Fruit fly (Drosophila melanogaster): Measurements from ENCODE around the gene REPTOR-BP.

REPTOR-BP gene

DNA sequence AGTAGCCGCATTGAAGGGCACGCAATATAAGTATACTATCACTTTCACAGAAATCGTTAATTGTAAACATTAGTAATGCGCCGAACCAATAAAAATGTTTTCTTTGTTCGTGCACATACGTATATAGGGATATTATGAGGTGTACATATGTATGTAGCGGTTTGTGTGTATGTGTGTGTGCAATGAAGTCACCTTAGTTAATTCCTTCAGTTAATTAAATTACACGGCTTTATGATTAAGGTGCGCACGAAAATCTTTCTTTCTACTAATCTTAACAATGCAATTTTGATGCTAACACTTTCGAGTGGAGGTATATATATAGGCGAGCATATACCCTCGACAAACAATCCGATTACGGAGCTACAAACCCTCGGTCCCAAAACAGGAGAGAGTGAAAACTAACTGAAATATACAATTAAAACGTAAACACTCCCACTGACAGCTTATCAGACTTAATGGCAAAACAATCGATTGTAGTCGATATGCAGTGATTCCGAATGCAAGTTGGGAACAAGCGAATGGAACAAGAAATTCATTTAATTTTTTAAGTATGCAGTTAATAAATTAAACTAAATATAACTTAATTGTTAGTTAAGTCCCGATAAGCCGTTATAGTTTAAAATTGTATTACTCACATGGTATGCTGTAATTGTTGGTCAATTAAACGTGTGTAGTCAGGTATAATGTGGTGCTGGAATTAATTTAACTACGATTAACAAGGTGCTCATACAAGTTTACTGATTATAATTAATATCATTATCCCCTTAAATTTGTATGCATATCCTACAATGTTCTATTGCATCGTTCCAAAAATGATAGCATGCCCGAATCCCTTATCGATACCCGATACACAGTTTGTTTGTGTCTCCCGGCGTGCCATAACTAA, 43.2 kb upstream of the REPTOR-BP start, which contains the start of the genes Npc1a and Prosalpha6 (continued):
- TF ChIP-seq Ets97D (GFP tag; optimal IDR thresholded peaks at IDR 0.05): peak; percentile 68
- TF ChIP-seq Antp (GFP tag; optimal IDR thresholded peaks at IDR 0.05): no peak
- no peak for TF ChIP-seq wek (GFP tag; optimal IDR thresholded peaks at IDR 0.05)
- no peak for TF ChIP-seq da (GFP tag; optimal IDR thresholded peaks at IDR 0.05)
- no peak for TF ChIP-seq p53 (GFP tag; optimal IDR thresholded peaks at IDR 0.05)
- TF ChIP-seq chm (GFP tag; IDR thresholded peaks at IDR 0.05): 0 out of 2 replicates have a peak, but pooled peaks have one; percentile 10
- no peak for TF ChIP-seq Kr (GFP tag; optimal IDR thresholded peaks at IDR 0.05)
- no peak for TF ChIP-seq dysf (GFP tag; IDR thresholded peaks at IDR 0.05)
- no peak for TF ChIP-seq Dek (tag; optimal IDR thresholded peaks at IDR 0.05)
- no peak for TF ChIP-seq CG17328 (GFP tag; IDR thresholded peaks at IDR 0.05)
- TF ChIP-seq CG8089 (GFP tag; optimal IDR thresholded peaks at IDR 0.05): no peak
- TF ChIP-seq CG12744 (GFP tag; optimal IDR thresholded peaks at IDR 0.05): no peak
- TF ChIP-seq cas (GFP tag; IDR thresholded peaks at IDR 0.05): no peak
- peak; percentile 14 for TF ChIP-seq grn (GFP tag; optimal IDR thresholded peaks at IDR 0.05)
- no peak for TF ChIP-seq oc (tag; optimal IDR thresholded peaks at IDR 0.05)
- no peak for TF ChIP-seq CG2678 (tag; optimal IDR thresholded peaks at IDR 0.05)
- TF ChIP-seq cad (GFP tag; optimal IDR thresholded peaks at IDR 0.05): no peak

dm6 chr2L:10221387-10221705, 42.6 kb upstream of the REPTOR-BP start:
- TF ChIP-seq CG11723 (GFP tag; optimal IDR thresholded peaks at IDR 0.05): peak; percentile 55
- TF ChIP-seq CG7271 (tag; optimal IDR thresholded peaks at IDR 0.05): no peak
- TF ChIP-seq CG18764 (GFP tag; optimal IDR thresholded peaks at IDR 0.05): no peak
- no peak for TF ChIP-seq CG4820 (GFP tag; optimal IDR thresholded peaks at IDR 0.05)
- peak; percentile 71 for TF ChIP-seq MBD-R2 (GFP tag; IDR thresholded peaks at IDR 0.05)
- TF ChIP-seq MESR4 (GFP tag; optimal IDR thresholded peaks at IDR 0.05): peak; percentile 58
- TF ChIP-seq CG17328 (GFP tag; IDR thresholded peaks at IDR 0.05): no peak
- TF ChIP-seq lov (optimal IDR thresholded peaks at IDR 0.05): no peak
- TF ChIP-seq lov (GFP tag; IDR thresholded peaks at IDR 0.05): no peak
- TF ChIP-seq Hsf (GFP tag; optimal IDR thresholded peaks at IDR 0.05): no peak
- TF ChIP-seq Fer2 (tag; optimal IDR thresholded peaks at IDR 0.05): no peak
- TF ChIP-seq Taf1 (GFP tag; IDR thresholded peaks at IDR 0.05): no peak
- TF ChIP-seq E2f1 (GFP tag; IDR thresholded peaks at IDR 0.05): no peak
- no peak for TF ChIP-seq CrebB (tag; optimal IDR thresholded peaks at IDR 0.05)
- no peak for TF ChIP-seq jigr1 (GFP tag; IDR thresholded peaks at IDR 0.05)
- no peak for TF ChIP-seq seq (GFP tag; IDR thresholded peaks at IDR 0.05)
- TF ChIP-seq CG13123 (GFP tag; optimal IDR thresholded peaks at IDR 0.05): no peak
- peak; percentile 25; the same call in 1 of the 2 replicates for TF ChIP-seq E2f2 (GFP tag; IDR thresholded peaks at IDR 0.05)
- TF ChIP-seq CG34224 (GFP tag; IDR thresholded peaks at IDR 0.05; ENCODE audit: partially characterized antibody): peak; percentile 43; the same call in 2 of the 3 replicates
- TF ChIP-seq CG6765 (GFP tag; optimal IDR thresholded peaks at IDR 0.05): no peak
- no peak for TF ChIP-seq CG8478 (optimal IDR thresholded peaks at IDR 0.05)
- TF ChIP-seq Myb (GFP tag; optimal IDR thresholded peaks at IDR 0.05): no peak
- peak; percentile 6; the same call in 2 of the 3 replicates for TF ChIP-seq hb (GFP tag; IDR thresholded peaks at IDR 0.05; ENCODE audit: partially characterized antibody)
- 0 out of 4 replicates have a peak, but pooled peaks have one; percentile 36 for TF ChIP-seq chinmo (GFP tag; IDR thresholded peaks at IDR 0.05; ENCODE audit: partially characterized antibody)
- TF ChIP-seq CG2129 (GFP tag; IDR thresholded peaks at IDR 0.05; ENCODE audit: partially characterized antibody): peak; percentile 15; the same call in 1 of the 2 replicates
- 0 out of 2 replicates have a peak, but pooled peaks have one; percentile 3 for TF ChIP-seq sna (GFP tag; IDR thresholded peaks at IDR 0.05; ENCODE audit: partially characterized antibody)
- TF ChIP-seq hth (optimal IDR thresholded peaks at IDR 0.05): no peak
- TF ChIP-seq knrl (GFP tag; IDR thresholded peaks at IDR 0.05; ENCODE audit: partially characterized antibody): no peak
- TF ChIP-seq Pdp1 (GFP tag; optimal IDR thresholded peaks at IDR 0.05): no peak
- no peak for TF ChIP-seq hkb (optimal IDR thresholded peaks at IDR 0.05)
- TF ChIP-seq hkb (GFP tag; IDR thresholded peaks at IDR 0.05): no peak
- no peak for TF ChIP-seq CG10462 (GFP tag; optimal IDR thresholded peaks at IDR 0.05)
- peak; percentile 5 for TF ChIP-seq nom (GFP tag; optimal IDR thresholded peaks at IDR 0.05)
- TF ChIP-seq CG34422 (GFP tag; IDR thresholded peaks at IDR 0.05): 0 out of 3 replicates have a peak, but pooled peaks have one; percentile 46
